Worm (Caenorhabditis elegans) whole organism, early embryonic: Measurements from ENCODE around the gene bath-15.

Source experiments
- ama-1 ChIP-seq: fragments of 150-350 bp; optimal IDR thresholded peaks from 2 replicates; lab custom pipeline; 2014
- hmg-4 ChIP-seq: fragments of 200-800 bp; sonication (Bioruptor generic); optimal IDR thresholded peaks from 2 replicates; lab custom pipeline; 2018; ENCODE audit warnings: mild to moderate bottlenecking, missing genetic modification characterization, missing compliant biosample characterization
- pes-1 ChIP-seq: fragments of 200-800 bp; sonication (Bioruptor generic); IDR thresholded peaks from 2 replicates; pipeline ENCODE4 v1.3.6; 2022; ENCODE audit warnings: missing genetic modification reagents, missing genetic modification characterization, missing compliant biosample characterization
- scrt-1 ChIP-seq: fragments of 200-800 bp; sonication (Bioruptor generic); IDR thresholded peaks from 2 replicates; pipeline ENCODE4 v1.3.6; 2022; ENCODE audit warnings: missing genetic modification characterization, missing compliant biosample characterization
- tbx-37 ChIP-seq: fragments of 200-800 bp; sonication (Bioruptor generic); conservative IDR thresholded peaks from 2 replicates; pipeline ENCODE4 v1.3.6; 2022; ENCODE audit warnings: missing genetic modification reagents, missing genetic modification characterization, missing compliant biosample characterization

ce11 chrIII:7790522-7790921 lies 14.7 kb upstream of the bath-15 start:
- TF ChIP-seq ama-1 (lab: Kevin White, UChicago) (no peak), scrt-1 (GFP tag; lab: Robert Waterston, UW) (no peak), tbx-37 (GFP tag; lab: Robert Waterston, UW) (no peak), pes-1 (GFP tag; lab: Robert Waterston, UW) (no peak), hmg-4 (GFP tag; lab: Kevin White, UChicago) (no peak)
